Fruit fly (Drosophila melanogaster) whole organism: ENCODE measurements around the gene CG14715.

ENCODE experiments used
- CG8478 ChIP-seq: fragments of >200 bp; optimal IDR thresholded peaks from 2 replicates; lab custom pipeline; 2018; ENCODE audit warnings: inconsistent platforms
- EcR ChIP-seq, 2 experiments: fragments of >200 bp; optimal IDR thresholded peaks; 2 replicates each; lab custom pipeline; 2017; ENCODE audit warnings: missing biosample characterization in 2 of 2, missing genetic modification characterization in 2 of 2, missing genetic modification reagents in 2 of 2
- psq ChIP-seq: fragments of >200 bp; optimal IDR thresholded peaks from 2 replicates; lab custom pipeline; 2017
- usp ChIP-seq: fragments of >200 bp; optimal IDR thresholded peaks from 2 replicates; lab custom pipeline; 2017; ENCODE audit warnings: missing biosample characterization, missing genetic modification characterization, mixed read lengths

dm6 chr3R:11628416-11629041 lies 45.5 kb upstream of the CG14715 start, which contains the start of gene CG14712:
- TF ChIP-seq usp (GFP tag; lab: Kevin White, UChicago) (no peak), CG8478 (lab: Kevin White, UChicago) (no peak), psq (no peak), EcR (GFP tag; optimal IDR thresholded peaks at IDR 0.05; lab: Kevin White, UChicago) (no peak)
